Worm (Caenorhabditis elegans) whole organism, early embryonic: ENCODE data around the gene F26D11.1.

Source experiments
- B0310.2 ChIP-seq: sonication (generic microtip); optimal IDR thresholded peaks from 2 replicates; lab custom pipeline; 2016; ENCODE audit warnings: mild to moderate bottlenecking, missing genetic modification characterization, missing compliant biosample characterization
- F13C5.2 ChIP-seq: sonication (generic microtip); optimal IDR thresholded peaks from 2 replicates; lab custom pipeline; 2017; ENCODE audit warnings: mild to moderate bottlenecking, missing genetic modification characterization, inconsistent platforms, missing compliant biosample characterization
- aly-1 ChIP-seq: sonication (generic microtip); optimal IDR thresholded peaks from 2 replicates; lab custom pipeline; 2016; ENCODE audit warnings: missing genetic modification characterization, missing compliant biosample characterization
- ama-1 ChIP-seq: fragments of 150-350 bp; optimal IDR thresholded peaks from 2 replicates; lab custom pipeline; 2014
- ceh-13 ChIP-seq: fragments of 200-800 bp; sonication (Bioruptor generic); optimal IDR thresholded peaks from 2 replicates; lab custom pipeline; 2018; ENCODE audit warnings: mild to moderate bottlenecking, missing genetic modification characterization, missing compliant biosample characterization
- ceh-36 ChIP-seq: sonication (generic microtip); optimal IDR thresholded peaks from 2 replicates; lab custom pipeline; 2016; ENCODE audit warnings: missing genetic modification characterization, inconsistent platforms, missing compliant biosample characterization
- ets-7 ChIP-seq: sonication (generic microtip); optimal IDR thresholded peaks from 2 replicates; lab custom pipeline; 2016; ENCODE audit warnings: missing genotype, missing genetic modification characterization, missing compliant biosample characterization
- flt-1 ChIP-seq: fragments of 200-800 bp; sonication (Bioruptor generic); IDR thresholded peaks from 2 replicates; pipeline ENCODE4 v1.3.6; 2022; ENCODE audit warnings: missing genetic modification characterization, missing compliant biosample characterization
- hmbx-1 ChIP-seq: sonication (generic microtip); optimal IDR thresholded peaks from 2 replicates; lab custom pipeline; 2016; ENCODE audit warnings: mild to moderate bottlenecking, missing genetic modification characterization, missing compliant biosample characterization
- hnd-1 ChIP-seq: sonication (generic microtip); optimal IDR thresholded peaks from 2 replicates; lab custom pipeline; 2016; ENCODE audit warnings: missing genetic modification characterization, missing compliant biosample characterization
- sea-1 ChIP-seq: fragments of 200-800 bp; sonication (Bioruptor generic); conservative IDR thresholded peaks from 2 replicates; pipeline ENCODE4 v1.3.6; 2022; ENCODE audit warnings: missing genetic modification characterization, missing compliant biosample characterization
- tbx-11 ChIP-seq: fragments of 200-800 bp; sonication (Bioruptor generic); IDR thresholded peaks from 2 replicates; pipeline ENCODE4 v1.3.6; 2022; ENCODE audit warnings: missing genetic modification characterization, missing compliant biosample characterization
- tra-4 ChIP-seq: sonication (generic microtip); optimal IDR thresholded peaks from 2 replicates; lab custom pipeline; 2017; ENCODE audit warnings: missing genetic modification characterization, missing compliant biosample characterization

DNA sequence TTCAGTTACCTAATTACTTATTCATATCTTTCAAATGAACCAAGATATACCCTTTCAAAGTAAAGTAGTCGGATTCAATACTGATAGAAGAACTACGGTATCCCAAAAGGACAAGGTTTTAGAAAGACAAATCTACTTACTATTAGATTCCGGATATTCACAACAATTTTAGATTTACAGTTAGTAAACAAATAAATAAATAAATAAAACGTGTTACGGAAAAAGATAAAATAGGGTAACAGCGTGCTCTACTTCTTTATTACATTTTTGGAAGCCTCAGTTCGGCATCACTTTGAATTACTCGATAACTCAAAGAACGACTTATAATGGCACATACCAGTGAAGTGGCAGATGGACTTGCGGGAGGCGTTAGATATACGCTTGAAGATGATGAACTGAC lies 23.7 kb downstream of the F26D11.1 start, which contains the start of gene Y97E10AR.8:
- TF ChIP-seq ama-1 (lab: Kevin White, UChicago) = no peak
- no peak for TF ChIP-seq F13C5.2 (tag; lab: Kevin White, UChicago)
- no peak for TF ChIP-seq flt-1 (GFP tag; lab: Robert Waterston, UW)
- no peak for TF ChIP-seq hnd-1 (tag; lab: Kevin White, UChicago)
- TF ChIP-seq aly-1 (tag; lab: Kevin White, UChicago) = no peak
- no peak for TF ChIP-seq hmbx-1 (tag; lab: Kevin White, UChicago)
- TF ChIP-seq B0310.2 (tag; lab: Kevin White, UChicago) = no peak
- TF ChIP-seq sea-1 (GFP tag; lab: Robert Waterston, UW) = no peak
- TF ChIP-seq ceh-36 (tag; lab: Kevin White, UChicago) = no peak
- no peak for TF ChIP-seq ets-7 (tag; lab: Kevin White, UChicago)
- TF ChIP-seq ceh-13 (GFP tag; lab: Kevin White, UChicago) = no peak
- TF ChIP-seq tra-4 (tag; lab: Kevin White, UChicago) = no peak
- no peak for TF ChIP-seq tbx-11 (GFP tag; lab: Robert Waterston, UW)
